Fruit fly (Drosophila melanogaster): ENCODE data around the gene Rcd4.

Rcd4 gene

DNA sequence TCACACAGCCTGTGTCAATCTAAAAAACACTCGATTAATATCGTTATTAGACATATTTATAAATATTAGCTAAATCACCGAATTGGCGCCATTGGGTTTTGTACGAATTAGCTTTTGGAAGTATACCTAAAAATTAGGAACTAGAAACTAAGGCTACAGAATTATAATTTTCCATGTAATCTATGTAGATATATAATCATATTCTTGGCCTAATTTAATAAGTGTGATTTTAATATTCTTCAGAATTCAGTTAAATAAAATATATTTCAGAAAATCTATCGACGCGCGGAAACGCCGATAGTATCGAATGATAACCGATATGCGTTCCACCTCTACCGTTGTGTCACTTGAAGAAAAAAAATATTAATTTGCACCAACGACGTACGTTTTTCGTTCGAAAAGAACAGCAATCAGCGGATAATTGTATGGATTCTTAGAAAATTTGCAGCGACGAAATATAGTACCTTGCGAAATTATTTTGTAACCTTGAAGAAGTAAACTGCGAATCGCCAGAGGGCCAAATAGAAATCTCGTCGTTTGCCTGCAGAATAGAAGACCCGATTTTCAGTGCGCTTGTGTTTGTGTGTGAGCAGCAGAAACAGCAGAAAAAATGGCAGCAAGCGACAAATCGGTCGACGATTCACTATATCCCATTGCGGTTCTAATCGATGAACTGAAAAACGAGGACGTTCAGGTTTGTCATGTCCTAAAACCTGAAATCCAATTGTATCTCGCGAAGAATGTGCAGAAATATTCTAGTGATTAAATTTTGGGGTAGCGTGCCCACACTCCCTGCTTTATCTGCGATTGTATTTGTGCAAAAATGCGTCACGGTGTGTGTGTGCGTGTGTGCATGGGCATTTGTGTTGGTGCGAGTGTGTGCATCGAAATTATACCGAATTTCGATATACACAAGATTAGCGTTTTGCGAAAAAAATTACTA lies 16.7 kb upstream of the Rcd4 start, which contains the start of gene Pp2A-29B (continued):
- TF ChIP-seq CG6854 (GFP tag; optimal IDR thresholded peaks at IDR 0.05) (no peak), vri (GFP tag; optimal IDR thresholded peaks at IDR 0.05) (peak; percentile 27), acj6 (GFP tag; optimal IDR thresholded peaks at IDR 0.05) (peak; percentile 15), svp (GFP tag) (peak; percentile 82), Eip75B (GFP tag; optimal IDR thresholded peaks at IDR 0.05) (peak; percentile 31), pdm3 (GFP tag; optimal IDR thresholded peaks at IDR 0.05) (peak; percentile 46), CG3032 (tag; optimal IDR thresholded peaks at IDR 0.05) (peak; percentile 12), OdsH (GFP tag; optimal IDR thresholded peaks at IDR 0.05) (peak; percentile 36), dsx (GFP tag; optimal IDR thresholded peaks at IDR 0.05; ENCODE audit: poor library complexity, severe bottlenecking) (no peak), CG6276 (GFP tag; optimal IDR thresholded peaks at IDR 0.05) (no peak), CG3919 (GFP tag; optimal IDR thresholded peaks at IDR 0.05) (no peak), CG6163 (GFP tag; IDR thresholded peaks at IDR 0.05) (0 out of 3 replicates have a peak, but pooled peaks have one; percentile 6), CG1621 (tag; optimal IDR thresholded peaks at IDR 0.05) (no peak), CG10669 (GFP tag; optimal IDR thresholded peaks at IDR 0.05) (peak; percentile 19), esn (GFP tag; optimal IDR thresholded peaks at IDR 0.05) (peak; percentile 54), Hr4 (GFP tag; optimal IDR thresholded peaks at IDR 0.05) (peak; percentile 44)

DNA sequence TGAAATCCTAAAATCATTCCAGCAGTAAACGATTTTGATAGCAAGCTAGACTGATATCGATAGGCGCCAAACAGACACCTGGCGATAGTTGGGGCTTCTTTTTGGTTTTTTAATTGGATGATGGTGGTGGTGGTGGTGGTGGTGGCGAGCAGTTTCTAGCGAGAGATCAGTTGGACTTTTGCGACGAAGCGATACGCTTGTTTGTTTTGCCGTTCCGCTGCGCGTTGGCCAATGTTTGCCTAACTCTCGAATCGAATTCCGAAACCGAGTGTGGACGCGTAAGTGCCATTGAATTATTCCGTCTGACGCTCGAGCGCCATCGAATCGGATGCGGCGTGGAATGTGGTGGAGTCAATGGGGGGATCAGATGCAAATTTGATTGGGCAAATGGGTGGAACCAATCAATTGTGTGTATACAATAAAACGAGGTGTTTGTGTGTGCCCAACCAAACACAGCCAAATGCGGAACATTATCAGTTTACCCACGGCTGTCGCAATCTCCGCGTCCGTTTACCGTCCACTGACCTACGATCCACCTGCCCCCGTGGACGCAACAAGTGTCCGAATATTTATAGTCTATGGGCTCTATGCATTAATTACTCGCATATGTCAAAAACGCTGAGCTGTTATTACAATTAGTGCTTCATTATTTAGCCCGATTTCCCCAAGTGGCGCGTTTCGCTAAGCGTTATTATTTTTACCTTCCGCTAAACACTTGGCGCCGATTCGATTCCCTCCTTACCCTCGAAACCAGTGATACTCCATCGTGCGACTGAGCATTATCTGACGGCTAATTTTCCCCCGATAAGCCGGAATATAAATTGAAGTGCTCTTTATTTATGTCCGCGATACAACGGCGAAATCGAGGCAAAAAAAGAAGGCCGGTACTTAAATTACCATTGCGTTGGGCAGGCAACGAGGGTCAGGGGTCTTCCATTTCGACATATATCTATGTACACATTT lies 12.0 kb upstream of the Rcd4 start, which contains the start of gene CG17292:
TSS of gene CG17292 (plus strand) at position 91 of the 963 bp plus-strand sequence.
- peak; percentile 9 for TF ChIP-seq Met (GFP tag; optimal IDR thresholded peaks at IDR 0.05)
- no peak for TF ChIP-seq CG31627 (GFP tag; optimal IDR thresholded peaks at IDR 0.05)
- peak; percentile 21 for TF ChIP-seq CG3032 (tag; optimal IDR thresholded peaks at IDR 0.05)
- TF ChIP-seq CG10669 (GFP tag; optimal IDR thresholded peaks at IDR 0.05): no peak
- no peak for TF ChIP-seq CG9139 (GFP tag; optimal IDR thresholded peaks at IDR 0.05)
- no peak for TF ChIP-seq esn (GFP tag; optimal IDR thresholded peaks at IDR 0.05)
- TF ChIP-seq achi (GFP tag; optimal IDR thresholded peaks at IDR 0.05): peak; percentile 35
- TF ChIP-seq vri (GFP tag; optimal IDR thresholded peaks at IDR 0.05): no peak
- TF ChIP-seq Hr39 (GFP tag; optimal IDR thresholded peaks at IDR 0.05): no peak
- no peak for TF ChIP-seq lz (GFP tag; optimal IDR thresholded peaks at IDR 0.05)
- TF ChIP-seq CG34406 (GFP tag; optimal IDR thresholded peaks at IDR 0.05): no peak
- TF ChIP-seq CG6792 (GFP tag; optimal IDR thresholded peaks at IDR 0.05): peak; percentile 13
- TF ChIP-seq Gug (GFP tag; IDR thresholded peaks at IDR 0.05): no peak
- no peak for TF ChIP-seq acj6 (GFP tag; optimal IDR thresholded peaks at IDR 0.05)
- no peak for TF ChIP-seq CG3919 (GFP tag; optimal IDR thresholded peaks at IDR 0.05)
- TF ChIP-seq CG1621 (tag; optimal IDR thresholded peaks at IDR 0.05): peak; percentile 47
- peak; percentile 90 for TF ChIP-seq fkh (GFP tag; optimal IDR thresholded peaks at IDR 0.05)
- no peak for TF ChIP-seq pdm3 (GFP tag; optimal IDR thresholded peaks at IDR 0.05)
- TF ChIP-seq CG6808 (GFP tag; optimal IDR thresholded peaks at IDR 0.05): no peak
- no peak for TF ChIP-seq net (GFP tag; optimal IDR thresholded peaks at IDR 0.05)
- TF ChIP-seq Sox102F (GFP tag; optimal IDR thresholded peaks at IDR 0.05): no peak
- no peak for TF ChIP-seq salr (GFP tag; optimal IDR thresholded peaks at IDR 0.05)
- no peak for TF ChIP-seq Hr4 (GFP tag; optimal IDR thresholded peaks at IDR 0.05)
- peak; percentile 47; the same call in 1 of the 3 replicates for TF ChIP-seq CG6163 (GFP tag; IDR thresholded peaks at IDR 0.05)
- no peak for TF ChIP-seq Sox15 (GFP tag; optimal IDR thresholded peaks at IDR 0.05)
- no peak for TF ChIP-seq Eip75B (GFP tag; optimal IDR thresholded peaks at IDR 0.05)
- no peak for TF ChIP-seq Sox14 (GFP tag; optimal IDR thresholded peaks at IDR 0.05)
- TF ChIP-seq Ets21C (GFP tag; optimal IDR thresholded peaks at IDR 0.05): no peak
- no peak for TF ChIP-seq Hr38 (GFP tag; optimal IDR thresholded peaks at IDR 0.05)
- TF ChIP-seq CG8632 (GFP tag; optimal IDR thresholded peaks at IDR 0.05): no peak
- no peak for TF ChIP-seq Eip93F (GFP tag; optimal IDR thresholded peaks at IDR 0.05)
- no peak for TF ChIP-seq dsx (GFP tag; optimal IDR thresholded peaks at IDR 0.05; ENCODE audit: poor library complexity, severe bottlenecking)
- TF ChIP-seq CG32006 (GFP tag; optimal IDR thresholded peaks at IDR 0.05): no peak
- no peak for TF ChIP-seq fd59A (GFP tag; optimal IDR thresholded peaks at IDR 0.05)
- TF ChIP-seq CG11762 (GFP tag; optimal IDR thresholded peaks at IDR 0.05; ENCODE audit: insufficient read depth): no peak
- no peak for TF ChIP-seq spab (GFP tag; optimal IDR thresholded peaks at IDR 0.05)
- TF ChIP-seq CG6276 (GFP tag; optimal IDR thresholded peaks at IDR 0.05): peak; percentile 16
- TF ChIP-seq CG7368 (GFP tag; optimal IDR thresholded peaks at IDR 0.05): no peak
- peak; percentile 46 for TF ChIP-seq CG16779 (tag; optimal IDR thresholded peaks at IDR 0.05)
- TF ChIP-seq topi (GFP tag; optimal IDR thresholded peaks at IDR 0.05): peak; percentile 6
